Fruit fly (Drosophila melanogaster): ENCODE results near the gene Pect.

Gene Pect

DNA sequence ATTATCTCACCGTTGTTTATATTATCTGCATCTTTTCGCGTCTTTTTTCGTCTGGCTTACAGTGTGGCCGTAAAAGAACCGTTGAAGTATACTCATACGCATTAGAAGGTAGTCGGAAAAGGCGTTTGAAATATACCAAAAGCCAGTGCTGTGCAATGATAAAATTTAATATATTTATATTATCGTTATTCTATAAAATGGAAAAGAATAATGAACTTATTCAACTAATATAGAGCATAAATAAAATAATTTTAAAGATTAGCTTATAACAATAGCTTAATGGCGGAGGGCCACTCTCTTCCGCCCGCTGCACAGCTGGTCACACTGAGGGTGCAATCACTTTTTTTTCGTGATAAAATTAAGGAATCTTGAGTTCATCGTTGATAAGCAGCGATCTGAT is 11.7 kb upstream of the Pect start, which contains the start of the genes CG16974 and Edem2 (continued):
- TF ChIP-seq vri (GFP tag; optimal IDR thresholded peaks at IDR 0.05) (peak; percentile 69), fd59A (GFP tag; optimal IDR thresholded peaks at IDR 0.05) (peak; percentile 3), CG3919 (GFP tag; optimal IDR thresholded peaks at IDR 0.05) (no peak), Sox14 (GFP tag; optimal IDR thresholded peaks at IDR 0.05) (no peak), CG6854 (GFP tag; optimal IDR thresholded peaks at IDR 0.05) (peak; percentile 17), esn (GFP tag; optimal IDR thresholded peaks at IDR 0.05) (peak; percentile 77)

- TF ChIP-seq net (GFP tag; optimal IDR thresholded peaks at IDR 0.05) (no peak), Lpt (GFP tag; optimal IDR thresholded peaks at IDR 0.05) (no peak), Met (GFP tag; optimal IDR thresholded peaks at IDR 0.05) (no peak), salr (GFP tag; optimal IDR thresholded peaks at IDR 0.05) (no peak), CG16779 (tag; optimal IDR thresholded peaks at IDR 0.05) (no peak), Eip75B (GFP tag; optimal IDR thresholded peaks at IDR 0.05) (no peak), Sox102F (GFP tag; optimal IDR thresholded peaks at IDR 0.05) (no peak), CG6808 (GFP tag; optimal IDR thresholded peaks at IDR 0.05) (no peak)
These were observed 7.7 kb upstream of the Pect start for dm6 chr2L:13195822-13196221.

DNA sequence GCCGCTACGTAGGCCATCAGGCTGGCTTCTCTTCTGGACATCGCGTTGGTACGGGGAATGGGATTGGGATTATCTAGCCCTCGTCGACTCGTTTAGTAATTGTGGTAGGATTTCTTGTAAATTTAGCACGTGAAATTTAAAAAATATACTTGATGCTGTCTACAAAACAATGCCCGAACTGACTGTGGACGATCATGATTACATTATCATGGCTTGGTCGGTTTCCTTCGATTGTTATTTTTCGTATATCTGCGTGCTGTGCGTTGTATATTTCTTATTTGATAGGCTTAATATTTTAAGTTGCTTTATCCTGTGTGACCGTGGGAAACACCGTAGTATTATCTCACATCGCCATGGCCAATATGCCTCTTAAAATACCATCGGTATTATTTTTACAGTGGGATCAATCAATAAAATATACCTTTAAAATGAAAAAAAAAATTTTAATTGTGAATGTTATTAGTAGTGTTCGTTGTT is 564 bp upstream of the Pect start, which contains the start of gene CG16972:
TSS of gene CG16972 (minus strand) at position 336 of the 477 bp plus-strand sequence.
- TF ChIP-seq CG1621 (tag; optimal IDR thresholded peaks at IDR 0.05), result peak; percentile 99
- TF ChIP-seq CG32006 (GFP tag; optimal IDR thresholded peaks at IDR 0.05), result no peak
- TF ChIP-seq CG8119 (GFP tag; IDR thresholded peaks at IDR 0.05), result 0 out of 3 replicates have a peak, but pooled peaks have one; percentile 15

- TF ChIP-seq Sox15 (GFP tag; optimal IDR thresholded peaks at IDR 0.05) (no peak), CG6808 (GFP tag; optimal IDR thresholded peaks at IDR 0.05) (no peak), Hr38 (GFP tag; optimal IDR thresholded peaks at IDR 0.05) (no peak), svp (GFP tag) (no peak), Smox (GFP tag; optimal IDR thresholded peaks at IDR 0.05) (no peak), Eip78C (GFP tag) (peak; percentile 43)
These were observed 589 bp downstream of the Pect start for dm6 chr2L:13204151-13204550.

- TF ChIP-seq CG8319 (GFP tag; optimal IDR thresholded peaks at IDR 0.05) (no peak), CG6792 (GFP tag; optimal IDR thresholded peaks at IDR 0.05) (no peak), Ets96B (tag; optimal IDR thresholded peaks at IDR 0.05) (no peak), fd85E (GFP tag; optimal IDR thresholded peaks at IDR 0.05) (no peak), lz (GFP tag; optimal IDR thresholded peaks at IDR 0.05) (no peak), CG6808 (GFP tag; optimal IDR thresholded peaks at IDR 0.05) (no peak), salr (GFP tag; optimal IDR thresholded peaks at IDR 0.05) (no peak), Ets21C (GFP tag; optimal IDR thresholded peaks at IDR 0.05) (no peak), acj6 (GFP tag; optimal IDR thresholded peaks at IDR 0.05) (no peak), Gug (GFP tag; IDR thresholded peaks at IDR 0.05) (no peak), net (GFP tag; optimal IDR thresholded peaks at IDR 0.05) (no peak), dsx (GFP tag; optimal IDR thresholded peaks at IDR 0.05; ENCODE audit: poor library complexity, severe bottlenecking) (no peak), CG6163 (GFP tag; IDR thresholded peaks at IDR 0.05) (peak; percentile 53; the same call in 2 of the 3 replicates), CG11294 (GFP tag; IDR thresholded peaks at IDR 0.05) (no peak), CG11902 (GFP tag; optimal IDR thresholded peaks at IDR 0.05) (no peak), CG1621 (tag; optimal IDR thresholded peaks at IDR 0.05) (peak; percentile 8), CG10631 (GFP tag; optimal IDR thresholded peaks at IDR 0.05) (no peak), Eip75B (GFP tag; optimal IDR thresholded peaks at IDR 0.05) (peak; percentile 45), Eip93F (GFP tag; optimal IDR thresholded peaks at IDR 0.05) (no peak), Eip78C (GFP tag) (peak; percentile 67), Hr4 (GFP tag; optimal IDR thresholded peaks at IDR 0.05) (no peak), esn (GFP tag; optimal IDR thresholded peaks at IDR 0.05) (peak; percentile 44), CG6854 (GFP tag; optimal IDR thresholded peaks at IDR 0.05) (peak; percentile 66), Hr38 (GFP tag; optimal IDR thresholded peaks at IDR 0.05) (no peak), Met (GFP tag; optimal IDR thresholded peaks at IDR 0.05) (peak; percentile 22), achi (GFP tag; optimal IDR thresholded peaks at IDR 0.05) (no peak), Sox15 (GFP tag; optimal IDR thresholded peaks at IDR 0.05) (no peak), CG3032 (tag; optimal IDR thresholded peaks at IDR 0.05) (no peak), cyc (GFP tag; optimal IDR thresholded peaks at IDR 0.05) (no peak), CG3919 (GFP tag; optimal IDR thresholded peaks at IDR 0.05) (peak; percentile 40), CG9139 (GFP tag; optimal IDR thresholded peaks at IDR 0.05) (no peak), spab (GFP tag; optimal IDR thresholded peaks at IDR 0.05) (no peak), CG31627 (GFP tag; optimal IDR thresholded peaks at IDR 0.05) (no peak), Smox (GFP tag; optimal IDR thresholded peaks at IDR 0.05) (no peak), Sox14 (GFP tag; optimal IDR thresholded peaks at IDR 0.05) (peak; percentile 10)
These were observed 1.7 kb downstream of the Pect start for dm6 chr2L:13205256-13205655.
